Worm (Caenorhabditis elegans) whole organism, early embryonic: ENCODE results near the gene R05G9.1.

ENCODE experiments used
- B0310.2 ChIP-seq: sonication (generic microtip); optimal IDR thresholded peaks from 2 replicates; lab custom pipeline; 2016; ENCODE audit warnings: mild to moderate bottlenecking, missing genetic modification characterization, missing compliant biosample characterization
- F13C5.2 ChIP-seq: sonication (generic microtip); optimal IDR thresholded peaks from 2 replicates; lab custom pipeline; 2017; ENCODE audit warnings: mild to moderate bottlenecking, missing genetic modification characterization, inconsistent platforms, missing compliant biosample characterization
- aly-1 ChIP-seq: sonication (generic microtip); optimal IDR thresholded peaks from 2 replicates; lab custom pipeline; 2016; ENCODE audit warnings: missing genetic modification characterization, missing compliant biosample characterization
- ama-1 ChIP-seq: fragments of 150-350 bp; optimal IDR thresholded peaks from 2 replicates; lab custom pipeline; 2014
- ceh-13 ChIP-seq: fragments of 200-800 bp; sonication (Bioruptor generic); optimal IDR thresholded peaks from 2 replicates; lab custom pipeline; 2018; ENCODE audit warnings: mild to moderate bottlenecking, missing genetic modification characterization, missing compliant biosample characterization
- ceh-36 ChIP-seq: sonication (generic microtip); optimal IDR thresholded peaks from 2 replicates; lab custom pipeline; 2016; ENCODE audit warnings: missing genetic modification characterization, inconsistent platforms, missing compliant biosample characterization
- ets-7 ChIP-seq: sonication (generic microtip); optimal IDR thresholded peaks from 2 replicates; lab custom pipeline; 2016; ENCODE audit warnings: missing genotype, missing genetic modification characterization, missing compliant biosample characterization
- flt-1 ChIP-seq: fragments of 200-800 bp; sonication (Bioruptor generic); IDR thresholded peaks from 2 replicates; pipeline ENCODE4 v1.3.6; 2022; ENCODE audit warnings: missing genetic modification characterization, missing compliant biosample characterization
- hmbx-1 ChIP-seq: sonication (generic microtip); optimal IDR thresholded peaks from 2 replicates; lab custom pipeline; 2016; ENCODE audit warnings: mild to moderate bottlenecking, missing genetic modification characterization, missing compliant biosample characterization
- hmg-4 ChIP-seq: fragments of 200-800 bp; sonication (Bioruptor generic); optimal IDR thresholded peaks from 2 replicates; lab custom pipeline; 2018; ENCODE audit warnings: mild to moderate bottlenecking, missing genetic modification characterization, missing compliant biosample characterization
- hnd-1 ChIP-seq: sonication (generic microtip); optimal IDR thresholded peaks from 2 replicates; lab custom pipeline; 2016; ENCODE audit warnings: missing genetic modification characterization, missing compliant biosample characterization
- pes-1 ChIP-seq: fragments of 200-800 bp; sonication (Bioruptor generic); IDR thresholded peaks from 2 replicates; pipeline ENCODE4 v1.3.6; 2022; ENCODE audit warnings: missing genetic modification reagents, missing genetic modification characterization, missing compliant biosample characterization
- scrt-1 ChIP-seq: fragments of 200-800 bp; sonication (Bioruptor generic); IDR thresholded peaks from 2 replicates; pipeline ENCODE4 v1.3.6; 2022; ENCODE audit warnings: missing genetic modification characterization, missing compliant biosample characterization
- sea-1 ChIP-seq: fragments of 200-800 bp; sonication (Bioruptor generic); conservative IDR thresholded peaks from 2 replicates; pipeline ENCODE4 v1.3.6; 2022; ENCODE audit warnings: missing genetic modification characterization, missing compliant biosample characterization
- tbx-11 ChIP-seq: fragments of 200-800 bp; sonication (Bioruptor generic); IDR thresholded peaks from 2 replicates; pipeline ENCODE4 v1.3.6; 2022; ENCODE audit warnings: missing genetic modification characterization, missing compliant biosample characterization
- tbx-37 ChIP-seq: fragments of 200-800 bp; sonication (Bioruptor generic); conservative IDR thresholded peaks from 2 replicates; pipeline ENCODE4 v1.3.6; 2022; ENCODE audit warnings: missing genetic modification reagents, missing genetic modification characterization, missing compliant biosample characterization
- tra-4 ChIP-seq: sonication (generic microtip); optimal IDR thresholded peaks from 2 replicates; lab custom pipeline; 2017; ENCODE audit warnings: missing genetic modification characterization, missing compliant biosample characterization

The R05G9.1 gene

ce11 chrII:6502826-6503225 lies at the start of gene R05G9.1:
R05G9.1 (plus strand) TSS chrII:6503168.
- TF ChIP-seq aly-1 = no peak
- TF ChIP-seq hmbx-1 = no peak
- no peak for TF ChIP-seq pes-1
- TF ChIP-seq sea-1 (GFP tag; lab: Robert Waterston, UW) = no peak
- no peak for TF ChIP-seq ceh-36
- no peak for TF ChIP-seq hmg-4 (GFP tag; lab: Kevin White, UChicago)
- TF ChIP-seq ama-1 (lab: Kevin White, UChicago) = no peak
- TF ChIP-seq tbx-11 (GFP tag; lab: Robert Waterston, UW) = no peak
- TF ChIP-seq hnd-1 = no peak
- TF ChIP-seq tbx-37 = no peak
- TF ChIP-seq B0310.2 (tag; lab: Kevin White, UChicago) = no peak

- peak; percentile 11 for TF ChIP-seq ceh-36
- no peak for TF ChIP-seq flt-1 (GFP tag; lab: Robert Waterston, UW)
- no peak for TF ChIP-seq B0310.2 (tag; lab: Kevin White, UChicago)
Measured at ce11 chrII:6453341-6453806, 49.6 kb upstream of the R05G9.1 start, which contains the start of gene atg-16.2. atg-16.2 (minus strand) TSS chrII:6453391.

ce11 chrII:6454671-6455070 lies 48.3 kb upstream of the R05G9.1 start, which contains the start of gene aptf-1:
aptf-1 (plus strand) TSS chrII:6454971.
- no peak for TF ChIP-seq ceh-13
- TF ChIP-seq ets-7 (tag; lab: Kevin White, UChicago) = no peak
- no peak for TF ChIP-seq ama-1 (lab: Kevin White, UChicago)
- no peak for TF ChIP-seq F13C5.2
- no peak for TF ChIP-seq B0310.2 (tag; lab: Kevin White, UChicago)
- no peak for TF ChIP-seq tbx-11 (GFP tag; lab: Robert Waterston, UW)
- TF ChIP-seq ceh-36 = no peak
- no peak for TF ChIP-seq tra-4 (tag; lab: Kevin White, UChicago)
- TF ChIP-seq scrt-1 (GFP tag; lab: Robert Waterston, UW) = no peak
- TF ChIP-seq pes-1 = no peak
- no peak for TF ChIP-seq hmbx-1
- TF ChIP-seq aly-1 = no peak

- TF ChIP-seq hmg-4 (GFP tag; lab: Kevin White, UChicago) (no peak), tbx-37 (no peak), aly-1 (no peak), F13C5.2 (no peak), hmbx-1 (no peak), B0310.2 (tag; lab: Kevin White, UChicago) (no peak), scrt-1 (GFP tag; lab: Robert Waterston, UW) (no peak), flt-1 (GFP tag; lab: Robert Waterston, UW) (no peak), ama-1 (lab: Kevin White, UChicago) (no peak), sea-1 (GFP tag; lab: Robert Waterston, UW) (no peak), hnd-1 (no peak), ceh-36 (no peak), ceh-13 (no peak), tra-4 (tag; lab: Kevin White, UChicago) (no peak), ets-7 (tag; lab: Kevin White, UChicago) (no peak), pes-1 (no peak), tbx-11 (GFP tag; lab: Robert Waterston, UW) (no peak)
Measured at ce11 chrII:6469340-6469739, 33.6 kb upstream of the R05G9.1 start.

ce11 chrII:6470985-6471384 lies 32.0 kb upstream of the R05G9.1 start, which contains the start of gene dgk-5:
dgk-5 (minus strand) TSS chrII:6471085.
- TF ChIP-seq flt-1 (GFP tag; lab: Robert Waterston, UW) (no peak), aly-1 (no peak), ceh-36 (no peak), hmbx-1 (no peak), pes-1 (no peak), tbx-37 (no peak), tbx-11 (GFP tag; lab: Robert Waterston, UW) (no peak), hnd-1 (no peak), sea-1 (GFP tag; lab: Robert Waterston, UW) (no peak), F13C5.2 (no peak)

ce11 chrII:6475180-6475737 lies 27.7 kb upstream of the R05G9.1 start, which contains the start of gene T28D9.16:
T28D9.16 (plus strand) TSS chrII:6475687.
- no peak for TF ChIP-seq sea-1 (GFP tag; lab: Robert Waterston, UW)
- TF ChIP-seq aly-1 = no peak
- TF ChIP-seq B0310.2 (tag; lab: Kevin White, UChicago) = no peak
- no peak for TF ChIP-seq tra-4 (tag; lab: Kevin White, UChicago)
- TF ChIP-seq flt-1 (GFP tag; lab: Robert Waterston, UW) = no peak
- no peak for TF ChIP-seq ceh-13
- no peak for TF ChIP-seq pes-1
- TF ChIP-seq F13C5.2 = no peak
- TF ChIP-seq ets-7 (tag; lab: Kevin White, UChicago) = no peak
- no peak for TF ChIP-seq hnd-1
- no peak for TF ChIP-seq scrt-1 (GFP tag; lab: Robert Waterston, UW)

- TF ChIP-seq aly-1 = no peak
- TF ChIP-seq tbx-11 (GFP tag; lab: Robert Waterston, UW) = no peak
- no peak for TF ChIP-seq ama-1 (lab: Kevin White, UChicago)
- no peak for TF ChIP-seq ets-7 (tag; lab: Kevin White, UChicago)
- TF ChIP-seq flt-1 (GFP tag; lab: Robert Waterston, UW) = no peak
- no peak for TF ChIP-seq tbx-37
- no peak for TF ChIP-seq hnd-1
- TF ChIP-seq sea-1 (GFP tag; lab: Robert Waterston, UW) = no peak
- no peak for TF ChIP-seq tra-4 (tag; lab: Kevin White, UChicago)
- TF ChIP-seq F13C5.2 = no peak
- no peak for TF ChIP-seq hmg-4 (GFP tag; lab: Kevin White, UChicago)
- no peak for TF ChIP-seq ceh-13
- TF ChIP-seq pes-1 = no peak
Measured at ce11 chrII:6476655-6477054, 26.3 kb upstream of the R05G9.1 start, which contains the start of gene T28D9.4. T28D9.4 (plus strand) TSS chrII:6476955.

- TF ChIP-seq ceh-36 (no peak), hmbx-1 (no peak), tbx-11 (GFP tag; lab: Robert Waterston, UW) (no peak), aly-1 (no peak), hnd-1 (no peak), flt-1 (GFP tag; lab: Robert Waterston, UW) (no peak), F13C5.2 (no peak), tra-4 (tag; lab: Kevin White, UChicago) (no peak), ama-1 (lab: Kevin White, UChicago) (no peak), hmg-4 (GFP tag; lab: Kevin White, UChicago) (no peak), ceh-13 (no peak), pes-1 (no peak), sea-1 (GFP tag; lab: Robert Waterston, UW) (no peak), scrt-1 (GFP tag; lab: Robert Waterston, UW) (no peak), ets-7 (tag; lab: Kevin White, UChicago) (no peak), B0310.2 (tag; lab: Kevin White, UChicago) (no peak), tbx-37 (no peak)
Measured at ce11 chrII:6482102-6482501, 20.9 kb upstream of the R05G9.1 start, which contains the start of gene del-10. del-10 (minus strand) TSS chrII:6482125.
